Worm (Caenorhabditis elegans) whole organism, L4 larva: ENCODE results near the gene egl-21.

Source experiments
- D1046.2 ChIP-seq: fragments of 200-800 bp; sonication (Bioruptor generic); IDR thresholded peaks from 2 replicates; pipeline ENCODE4 v1.3.6; 2022; ENCODE audit warnings: missing genetic modification characterization, missing compliant biosample characterization
- F37D6.2 ChIP-seq: sonication (generic microtip); optimal IDR thresholded peaks from 2 replicates; lab custom pipeline; 2016; ENCODE audit warnings: mild to moderate bottlenecking, missing genetic modification characterization, missing compliant biosample characterization
- F44E2.7 ChIP-seq: fragments of 200-800 bp; sonication (Bioruptor generic); IDR thresholded peaks from 2 replicates; pipeline ENCODE4 v2.1.2; 2022; ENCODE audit warnings: missing genetic modification characterization, missing compliant biosample characterization
- T26A8.4 ChIP-seq: fragments of 200-800 bp; sonication (Bioruptor generic); IDR thresholded peaks from 2 replicates; pipeline ENCODE4 v1.3.6; 2022; ENCODE audit warnings: missing genetic modification characterization, missing compliant biosample characterization
- ZK546.5 ChIP-seq, 2 experiments: sonication (generic microtip); optimal IDR thresholded peaks; 2 replicates each; lab custom pipeline; 2017; ENCODE audit warnings: missing biosample characterization in 2 of 2, missing genetic modification characterization in 2 of 2
- ceh-28 ChIP-seq: fragments of 150-350 bp; optimal IDR thresholded peaks from 2 replicates; lab custom pipeline; 2014; ENCODE audit warnings: missing biosample characterization, missing genetic modification reagents, missing genetic modification characterization
- ceh-32 ChIP-seq: sonication (generic microtip); optimal IDR thresholded peaks from 2 replicates; lab custom pipeline; 2016; ENCODE audit warnings: mild to moderate bottlenecking, missing genetic modification characterization, missing compliant biosample characterization; ENCODE audit not compliant: poor library complexity
- ceh-44 ChIP-seq: fragments of 200-800 bp; sonication (Bioruptor generic); IDR thresholded peaks from 2 replicates; pipeline ENCODE4 v1.3.6; 2022; ENCODE audit warnings: missing genetic modification reagents, missing genetic modification characterization, missing compliant biosample characterization
- ceh-82 ChIP-seq: sonication (generic microtip); optimal IDR thresholded peaks from 2 replicates; lab custom pipeline; 2017; ENCODE audit warnings: missing biosample characterization, missing genetic modification characterization
- cey-2 ChIP-seq: sonication (generic microtip); optimal IDR thresholded peaks from 3 replicates; lab custom pipeline; 2017; ENCODE audit warnings: missing genetic modification characterization, mild to moderate bottlenecking, missing compliant biosample characterization, antibody characterized with exemption, borderline replicate concordance; ENCODE audit not compliant: insufficient read depth
- ctbp-1 ChIP-seq: fragments of 200-800 bp; sonication (Bioruptor generic); IDR thresholded peaks from 2 replicates; pipeline ENCODE4 v1.3.6; 2022; ENCODE audit warnings: missing genetic modification reagents, missing genetic modification characterization, missing compliant biosample characterization
- daf-8 ChIP-seq: fragments of 200-800 bp; sonication (Bioruptor generic); IDR thresholded peaks from 2 replicates; pipeline ENCODE4 v1.3.6; 2022; ENCODE audit warnings: missing genetic modification characterization, missing compliant biosample characterization
- dmd-9 ChIP-seq: fragments of 200-800 bp; sonication (Bioruptor generic); IDR thresholded peaks from 2 replicates; pipeline ENCODE4 v1.3.6; 2022; ENCODE audit warnings: missing genetic modification reagents, missing genetic modification characterization, missing compliant biosample characterization
- duxl-1 ChIP-seq: sonication (generic microtip); optimal IDR thresholded peaks from 2 replicates; lab custom pipeline; 2016; ENCODE audit warnings: mild to moderate bottlenecking, missing genetic modification characterization, moderate library complexity, missing compliant biosample characterization; ENCODE audit not compliant: poor library complexity
- hif-1 ChIP-seq, 2 experiments: sonication (generic microtip); optimal IDR thresholded peaks; 2 replicates each; lab custom pipeline; 2016 to 2017; ENCODE audit warnings: missing compliant biosample characterization in 2 of 2, missing genetic modification characterization in 2 of 2, missing genetic modification reagents in 2 of 2, missing genotype in 2 of 2, mild to moderate bottlenecking in 1 of 2
- hmg-1.1 ChIP-seq: fragments of 200-800 bp; sonication (Bioruptor generic); IDR thresholded peaks from 2 replicates; pipeline ENCODE4 v1.3.6; 2022; ENCODE audit warnings: missing genetic modification reagents, missing genetic modification characterization, missing compliant biosample characterization
- lin-15B ChIP-seq: fragments of 150-350 bp; sonication (generic microtip); optimal IDR thresholded peaks from 3 replicates; lab custom pipeline; 2014; ENCODE audit warnings: missing biosample characterization, missing genetic modification characterization
- lin-29 ChIP-seq: fragments of 200-800 bp; sonication (Bioruptor generic); IDR thresholded peaks from 2 replicates; pipeline ENCODE4 v1.3.6; 2022; ENCODE audit warnings: missing genetic modification reagents, missing genetic modification characterization, missing compliant biosample characterization
- lin-39 ChIP-seq: fragments of 150-350 bp; optimal IDR thresholded peaks from 2 replicates; lab custom pipeline; 2014; ENCODE audit warnings: missing biosample characterization, missing genetic modification reagents, missing genetic modification characterization
- madf-9 ChIP-seq: fragments of 200-800 bp; sonication (Bioruptor generic); conservative IDR thresholded peaks from 2 replicates; pipeline ENCODE4 v1.3.6; 2022; ENCODE audit warnings: missing genetic modification reagents, missing genetic modification characterization, missing compliant biosample characterization
- mep-1 ChIP-seq: fragments of 150-350 bp; sonication (generic microtip); optimal IDR thresholded peaks from 3 replicates; lab custom pipeline; 2014; ENCODE audit warnings: missing biosample characterization, missing genetic modification characterization
- mxl-3 ChIP-seq: fragments of 200-800 bp; sonication (Bioruptor generic); optimal IDR thresholded peaks from 2 replicates; lab custom pipeline; 2018; ENCODE audit warnings: mild to moderate bottlenecking, missing genetic modification characterization, missing compliant biosample characterization
- nhr-102 ChIP-seq: sonication (generic microtip); optimal IDR thresholded peaks from 2 replicates; lab custom pipeline; 2016; ENCODE audit warnings: mild to moderate bottlenecking, missing genetic modification characterization, moderate library complexity, missing compliant biosample characterization
- nhr-11 ChIP-seq: fragments of 150-350 bp; optimal IDR thresholded peaks from 2 replicates; lab custom pipeline; 2014; ENCODE audit warnings: missing biosample characterization, missing genetic modification characterization
- nhr-25 ChIP-seq: sonication (generic microtip); optimal IDR thresholded peaks from 2 replicates; lab custom pipeline; 2017; ENCODE audit warnings: missing genetic modification characterization, mild to moderate bottlenecking, missing compliant biosample characterization, antibody characterized with exemption, moderate library complexity, borderline replicate concordance; ENCODE audit not compliant: insufficient read depth
- pha-4 ChIP-seq, 2 experiments: fragments of 150-350 bp in 1 of 2; fragments of 200-800 bp in 1 of 2; sonication (Bioruptor generic) in 1 of 2; IDR thresholded peaks in 1 of 2; optimal IDR thresholded peaks in 1 of 2; 2 replicates each; pipeline versions ENCODE4 v1.3.6 to Lab custom; 2014 to 2022; ENCODE audit warnings: missing genetic modification characterization in 2 of 2, missing genetic modification reagents in 2 of 2, missing biosample characterization in 1 of 2, missing compliant biosample characterization in 1 of 2
- pqm-1 ChIP-seq: sonication (generic microtip); optimal IDR thresholded peaks from 2 replicates; lab custom pipeline; 2017; ENCODE audit warnings: missing biosample characterization, missing genetic modification characterization
- rbr-2 ChIP-seq: sonication (generic microtip); optimal IDR thresholded peaks from 2 replicates; lab custom pipeline; 2016; ENCODE audit warnings: missing genotype, missing genetic modification characterization, missing compliant biosample characterization
- skn-1 ChIP-seq: fragments of 150-350 bp; optimal IDR thresholded peaks from 2 replicates; lab custom pipeline; 2014; ENCODE audit warnings: missing biosample characterization, missing genetic modification characterization
- snpc-4 ChIP-seq: fragments of 150-350 bp; optimal IDR thresholded peaks from 2 replicates; lab custom pipeline; 2014; ENCODE audit warnings: missing biosample characterization, missing genetic modification characterization
- spr-3 ChIP-seq: fragments of 200-800 bp; sonication (Bioruptor generic); optimal IDR thresholded peaks from 2 replicates; lab custom pipeline; 2018; ENCODE audit warnings: mild to moderate bottlenecking, missing genetic modification characterization, missing compliant biosample characterization
- tag-97 ChIP-seq: fragments of 200-800 bp; sonication (Bioruptor generic); IDR thresholded peaks from 2 replicates; pipeline ENCODE4 v1.3.6; 2022; ENCODE audit warnings: missing genetic modification characterization, missing compliant biosample characterization
- tra-1 ChIP-seq: fragments of 200-800 bp; sonication (Bioruptor generic); IDR thresholded peaks from 2 replicates; pipeline ENCODE4 v1.3.6; 2022; ENCODE audit warnings: missing genetic modification reagents, missing genetic modification characterization, missing compliant biosample characterization
- unc-62 ChIP-seq, 3 experiments: fragments of 150-350 bp in 1 of 3; sonication (generic microtip); optimal IDR thresholded peaks in 2 of 3; peaks in 1 of 3; 1 replicate in 1 of 3; 2 replicates in 2 of 3; lab custom pipeline; 2014 to 2017; ENCODE audit warnings: missing biosample characterization in 3 of 3, missing genetic modification characterization in 3 of 3, missing genetic modification reagents in 3 of 3, missing genotype in 1 of 3
- zfp-3 ChIP-seq: fragments of 200-800 bp; sonication (Bioruptor generic); conservative IDR thresholded peaks from 2 replicates; pipeline ENCODE4 v1.3.6; 2022; ENCODE audit warnings: missing genetic modification reagents, missing genetic modification characterization, missing compliant biosample characterization
- zip-11 ChIP-seq: fragments of 200-800 bp; sonication (Bioruptor generic); IDR thresholded peaks from 2 replicates; pipeline ENCODE4 v1.3.6; 2022; ENCODE audit warnings: missing genetic modification characterization, missing compliant biosample characterization
- zip-2 ChIP-seq: fragments of 150-350 bp; optimal IDR thresholded peaks from 2 replicates; lab custom pipeline; 2014; ENCODE audit warnings: missing biosample characterization, missing genetic modification characterization

The egl-21 gene

DNA sequence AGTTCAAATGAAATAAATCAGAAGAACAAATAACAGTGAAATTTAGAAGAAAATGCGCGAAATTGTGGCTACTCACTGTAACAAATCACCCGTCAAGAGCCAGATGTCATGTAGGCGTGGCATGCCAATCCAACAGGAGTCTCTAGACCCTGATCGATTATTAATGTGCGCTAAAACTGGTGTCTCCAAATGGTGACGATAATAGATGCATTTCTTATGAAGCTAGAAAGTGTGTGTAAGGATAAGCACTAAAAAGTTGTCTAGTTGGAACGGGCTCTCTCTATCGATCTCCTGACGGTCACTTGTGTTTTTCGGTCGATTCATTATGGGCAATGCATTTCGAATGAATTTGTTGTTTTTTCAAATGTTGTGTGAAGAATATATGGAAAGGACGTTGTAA, 19.9 kb downstream of the egl-21 start, which contains the start of gene mec-3:
Gene mec-3, minus strand, starts transcription at position 101 of the 400 bp plus-strand sequence.
- no peak for TF ChIP-seq F44E2.7 (GFP tag; lab: Robert Waterston, UW)
- TF ChIP-seq zip-11 (GFP tag; lab: Robert Waterston, UW), result no peak
- TF ChIP-seq snpc-4, result no peak
- TF ChIP-seq mep-1 (tag; lab: Kevin White, UChicago), result no peak
- no peak for TF ChIP-seq lin-39
- TF ChIP-seq pqm-1, result no peak
- no peak for TF ChIP-seq tra-1 (GFP tag; lab: Robert Waterston, UW)
- no peak for TF ChIP-seq zfp-3 (GFP tag; lab: Robert Waterston, UW)
- TF ChIP-seq mxl-3 (GFP tag; lab: Kevin White, UChicago), result no peak
- no peak for TF ChIP-seq daf-8 (GFP tag; lab: Robert Waterston, UW)
- no peak for TF ChIP-seq nhr-11
- no peak for TF ChIP-seq ceh-32 (tag; lab: Kevin White, UChicago)
- no peak for TF ChIP-seq D1046.2 (GFP tag; lab: Robert Waterston, UW)
- no peak for TF ChIP-seq tag-97
- TF ChIP-seq ceh-44 (GFP tag; lab: Robert Waterston, UW), result no peak

DNA sequence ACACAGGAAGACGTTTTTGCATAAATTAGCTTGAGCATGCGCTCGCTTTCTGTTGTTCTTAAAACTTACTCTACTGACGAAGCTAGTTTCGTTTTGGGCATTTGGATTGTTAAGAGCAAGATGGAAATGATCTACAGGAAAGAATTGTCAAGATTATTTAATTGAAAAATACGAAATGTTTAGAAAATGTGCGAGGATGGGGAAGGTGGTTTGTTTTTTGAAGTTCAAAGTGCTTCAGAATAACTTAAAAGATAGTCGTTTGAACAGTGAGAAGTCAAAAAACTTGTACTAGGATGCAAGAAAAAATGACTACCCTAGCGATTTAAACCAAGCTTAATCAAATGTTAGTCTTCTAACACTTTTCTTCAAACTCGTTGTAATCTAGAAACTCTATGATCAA, 24.5 kb downstream of the egl-21 start, which contains the start of gene srb-17:
Gene srb-17, minus strand, starts transcription at position 101 of the 400 bp plus-strand sequence.
- TF ChIP-seq T26A8.4 (no peak), pha-4 (GFP tag; IDR thresholded peaks at IDR 0.05; lab: Robert Waterston, UW) (no peak), pha-4 (tag; optimal IDR thresholded peaks at IDR 0.05; lab: Kevin White, UChicago) (no peak), nhr-25 (no peak), rbr-2 (no peak), duxl-1 (tag; lab: Kevin White, UChicago) (no peak), nhr-11 (no peak), F37D6.2 (tag; lab: Kevin White, UChicago) (no peak), skn-1 (tag; lab: Kevin White, UChicago) (no peak), lin-29 (GFP tag; lab: Robert Waterston, UW) (no peak)

ce11 chrIV:10453001-10453400, 28.6 kb downstream of the egl-21 start, which contains the start of gene F01D4.8:
Gene F01D4.8, minus strand, starts transcription at chrIV:10453101.
- TF ChIP-seq unc-62 (GFP tag; optimal IDR thresholded peaks at IDR 0.05 in 1 of 2; lab: Kevin White, UChicago) (no peak), unc-62 (tag; optimal IDR thresholded peaks at IDR 0.05; lab: Kevin White, UChicago) (no peak), ceh-28 (tag; lab: Kevin White, UChicago) (no peak), ceh-82 (tag; lab: Kevin White, UChicago) (no peak), dmd-9 (GFP tag; lab: Robert Waterston, UW) (no peak), duxl-1 (tag; lab: Kevin White, UChicago) (no peak), pha-4 (GFP tag; IDR thresholded peaks at IDR 0.05; lab: Robert Waterston, UW) (no peak), pha-4 (tag; optimal IDR thresholded peaks at IDR 0.05; lab: Kevin White, UChicago) (no peak), hmg-1.1 (no peak), madf-9 (GFP tag; lab: Robert Waterston, UW) (no peak), nhr-102 (tag; lab: Kevin White, UChicago) (no peak), lin-29 (GFP tag; lab: Robert Waterston, UW) (no peak), ZK546.5 (tag; optimal IDR thresholded peaks at IDR 0.05; lab: Kevin White, UChicago) (no peak), snpc-4 (no peak), spr-3 (GFP tag; lab: Kevin White, UChicago) (no peak), ctbp-1 (no peak), zip-2 (tag; lab: Kevin White, UChicago) (no peak), cey-2 (tag; lab: Kevin White, UChicago) (no peak), lin-15B (no peak), hif-1 (tag; optimal IDR thresholded peaks at IDR 0.05; lab: Kevin White, UChicago) (no peak), rbr-2 (no peak)
